Fruit fly (Drosophila melanogaster) whole organism, embryonic: ENCODE measurements around the gene Srp9.

Experiments used
- Ada2b ChIP-seq: fragments of 200-800 bp; sonication (Bioruptor generic); IDR thresholded peaks from 2 replicates; pipeline ENCODE4 v1.3.6; 2022; ENCODE audit warnings: missing biosample characterization, missing genetic modification characterization
- CG10147 ChIP-seq: fragments of 200-800 bp; sonication (Bioruptor generic); optimal IDR thresholded peaks from 2 replicates; lab custom pipeline; 2019; ENCODE audit warnings: missing biosample characterization, mild to moderate bottlenecking, missing genetic modification characterization, moderate library complexity
- CG10654 ChIP-seq: fragments of 200-800 bp; sonication (Bioruptor generic); optimal IDR thresholded peaks from 2 replicates; lab custom pipeline; 2016; ENCODE audit warnings: missing biosample characterization, missing genetic modification characterization
- CG11085 ChIP-seq: fragments of 200-800 bp; sonication (Bioruptor generic); IDR thresholded peaks from 2 replicates; pipeline ENCODE4 v1.3.6; 2022; ENCODE audit warnings: missing biosample characterization, missing genetic modification characterization
- CG11398 ChIP-seq: fragments of 200-800 bp; sonication (Bioruptor generic); optimal IDR thresholded peaks from 2 replicates; lab custom pipeline; 2016; ENCODE audit warnings: missing biosample characterization, missing genetic modification characterization
- CG12659 ChIP-seq: fragments of 200-800 bp; sonication (Bioruptor generic); optimal IDR thresholded peaks from 3 replicates; lab custom pipeline; 2017; ENCODE audit warnings: mild to moderate bottlenecking, missing biosample characterization, missing genetic modification reagents, missing genetic modification characterization
- CG13287 ChIP-seq: fragments of 200-800 bp; sonication (Bioruptor generic); IDR thresholded peaks from 2 replicates; pipeline ENCODE4 v1.3.6; 2022; ENCODE audit warnings: missing biosample characterization, missing genetic modification characterization; ENCODE audit not compliant: partially characterized antibody
- CG13424 ChIP-seq: fragments of 200-800 bp; sonication (Bioruptor generic); optimal IDR thresholded peaks from 2 replicates; lab custom pipeline; 2019; ENCODE audit warnings: missing biosample characterization, mild to moderate bottlenecking, missing genetic modification characterization, moderate library complexity
- CG13775 ChIP-seq: fragments of 200-800 bp; sonication (Bioruptor generic); optimal IDR thresholded peaks from 3 replicates; lab custom pipeline; 2017; ENCODE audit warnings: missing biosample characterization, mild to moderate bottlenecking, missing genetic modification characterization
- CG15269 ChIP-seq: fragments of 200-800 bp; sonication (Bioruptor generic); optimal IDR thresholded peaks from 2 replicates; lab custom pipeline; 2018; ENCODE audit warnings: missing biosample characterization, mild to moderate bottlenecking, missing genetic modification characterization, moderate library complexity
- CG15479 ChIP-seq: fragments of 200-800 bp; sonication (Bioruptor generic); optimal IDR thresholded peaks from 3 replicates; lab custom pipeline; 2019; ENCODE audit warnings: missing biosample characterization, mild to moderate bottlenecking, missing genetic modification characterization, moderate library complexity
- CG16815 ChIP-seq: fragments of 200-800 bp; sonication (Bioruptor generic); optimal IDR thresholded peaks from 3 replicates; lab custom pipeline; 2017; ENCODE audit warnings: missing biosample characterization, mild to moderate bottlenecking, missing genetic modification characterization
- CG17385 ChIP-seq: fragments of 200-800 bp; sonication (Bioruptor generic); optimal IDR thresholded peaks from 3 replicates; lab custom pipeline; 2018; ENCODE audit warnings: missing biosample characterization, mild to moderate bottlenecking, missing genetic modification characterization
- CG17568 ChIP-seq: fragments of 200-800 bp; sonication (Bioruptor generic); optimal IDR thresholded peaks from 2 replicates; lab custom pipeline; 2018; ENCODE audit warnings: missing biosample characterization, mild to moderate bottlenecking, missing genetic modification characterization, moderate library complexity
- CG2199 ChIP-seq: fragments of 200-800 bp; sonication (Bioruptor generic); IDR thresholded peaks from 3 replicates; pipeline ENCODE4 v1.3.6; 2022; ENCODE audit warnings: missing biosample characterization, missing genetic modification characterization
- CG2712 ChIP-seq: fragments of 200-800 bp; optimal IDR thresholded peaks from 3 replicates; lab custom pipeline; 2019; ENCODE audit warnings: missing biosample characterization, mild to moderate bottlenecking, missing genetic modification characterization, moderate library complexity
- CG3163 ChIP-seq: fragments of 200-800 bp; sonication (Bioruptor generic); optimal IDR thresholded peaks from 3 replicates; lab custom pipeline; 2016; ENCODE audit warnings: missing biosample characterization, missing genetic modification characterization
- CG32532 ChIP-seq: fragments of 200-800 bp; sonication (Bioruptor generic); IDR thresholded peaks from 2 replicates; pipeline ENCODE4 v1.3.6; 2022; ENCODE audit warnings: missing biosample characterization, missing genetic modification characterization
- CG33557 ChIP-seq: fragments of 200-800 bp; sonication (Bioruptor generic); optimal IDR thresholded peaks from 2 replicates; lab custom pipeline; 2019; ENCODE audit warnings: missing biosample characterization, mild to moderate bottlenecking, missing genetic modification characterization, moderate library complexity
- CG4820 ChIP-seq: fragments of 200-800 bp; sonication (Bioruptor generic); optimal IDR thresholded peaks from 3 replicates; lab custom pipeline; 2016; ENCODE audit warnings: missing biosample characterization, missing genetic modification characterization
- CG5180 ChIP-seq: fragments of 200-800 bp; sonication (Bioruptor generic); optimal IDR thresholded peaks from 3 replicates; lab custom pipeline; 2017; ENCODE audit warnings: missing biosample characterization, missing genetic modification characterization, mild to moderate bottlenecking, moderate library complexity, missing genetic modification reagents
- CG6683 ChIP-seq: fragments of 200-800 bp; sonication (Bioruptor generic); optimal IDR thresholded peaks from 2 replicates; lab custom pipeline; 2017; ENCODE audit warnings: missing biosample characterization, mild to moderate bottlenecking, missing genetic modification characterization, missing genetic modification reagents
- CG9797 ChIP-seq: fragments of 200-800 bp; sonication (Bioruptor generic); optimal IDR thresholded peaks from 3 replicates; lab custom pipeline; 2018; ENCODE audit warnings: missing biosample characterization, mild to moderate bottlenecking, missing genetic modification characterization
- CoRest ChIP-seq: fragments of 200-800 bp; sonication (Bioruptor generic); optimal IDR thresholded peaks from 3 replicates; lab custom pipeline; 2018; ENCODE audit warnings: missing biosample characterization, mild to moderate bottlenecking, missing genetic modification characterization, moderate library complexity
- Dip3 ChIP-seq: fragments of 200-800 bp; sonication (Bioruptor generic); optimal IDR thresholded peaks from 3 replicates; lab custom pipeline; 2016; ENCODE audit warnings: missing biosample characterization, missing genetic modification characterization
- Doc3 ChIP-seq: fragments of 200-800 bp; sonication (Bioruptor generic); IDR thresholded peaks from 3 replicates; pipeline ENCODE4 v1.3.6; 2022; ENCODE audit warnings: missing biosample characterization, missing genetic modification characterization; ENCODE audit not compliant: partially characterized antibody
- Fer3 ChIP-seq: fragments of 200-800 bp; sonication (Bioruptor generic); optimal IDR thresholded peaks from 2 replicates; lab custom pipeline; 2018; ENCODE audit warnings: missing biosample characterization, mild to moderate bottlenecking, missing genetic modification characterization, moderate library complexity
- HLHmδ ChIP-seq: fragments of 200-800 bp; sonication (Bioruptor generic); optimal IDR thresholded peaks from 2 replicates; lab custom pipeline; 2018; ENCODE audit warnings: missing biosample characterization, mild to moderate bottlenecking, missing genetic modification characterization, moderate library complexity
- MESR4 ChIP-seq: fragments of 200-800 bp; sonication (Bioruptor generic); optimal IDR thresholded peaks from 2 replicates; lab custom pipeline; 2018; ENCODE audit warnings: missing biosample characterization, mild to moderate bottlenecking, missing genetic modification characterization, moderate library complexity
- Mrtf ChIP-seq: fragments of 200-800 bp; sonication (Bioruptor generic); IDR thresholded peaks from 3 replicates; pipeline ENCODE4 v1.3.6; 2022; ENCODE audit warnings: missing biosample characterization, missing genetic modification characterization
- Nf-YB ChIP-seq: fragments of 200-800 bp; sonication (Bioruptor generic); optimal IDR thresholded peaks from 3 replicates; lab custom pipeline; 2019; ENCODE audit warnings: missing biosample characterization, mild to moderate bottlenecking, missing genetic modification characterization, moderate library complexity
- Ptx1 ChIP-seq: fragments of 200-800 bp; sonication (Bioruptor generic); IDR thresholded peaks from 2 replicates; pipeline ENCODE4 v1.3.6; 2022; ENCODE audit warnings: missing biosample characterization, missing genetic modification characterization
- Spps ChIP-seq: fragments of 200-800 bp; sonication (Bioruptor generic); optimal IDR thresholded peaks from 2 replicates; lab custom pipeline; 2018; ENCODE audit warnings: missing biosample characterization, mild to moderate bottlenecking, missing genetic modification characterization
- Sry-β ChIP-seq: fragments of 200-800 bp; sonication (Bioruptor generic); optimal IDR thresholded peaks from 2 replicates; lab custom pipeline; 2018; ENCODE audit warnings: missing biosample characterization, mild to moderate bottlenecking, missing genetic modification characterization, moderate library complexity
- Trl ChIP-seq, 3 experiments: fragments of >200 bp in 2 of 3; fragments of 200-800 bp in 1 of 3; sonication (Bioruptor generic) in 1 of 3; optimal IDR thresholded peaks; 2 replicates in 1 of 3; 3 replicates in 2 of 3; lab custom pipeline; 2016 to 2017; ENCODE audit warnings: missing biosample characterization in 1 of 3, missing genetic modification characterization in 1 of 3
- amos ChIP-seq: fragments of 200-800 bp; sonication (Bioruptor generic); IDR thresholded peaks from 2 replicates; pipeline ENCODE4 v1.3.6; 2022; ENCODE audit warnings: missing biosample characterization, missing genetic modification characterization; ENCODE audit not compliant: partially characterized antibody
- bowl ChIP-seq: fragments of 200-800 bp; sonication (Bioruptor generic); IDR thresholded peaks from 2 replicates; pipeline ENCODE4 v1.3.6; 2022; ENCODE audit warnings: missing biosample characterization, missing genetic modification characterization
- esg ChIP-seq: fragments of 200-800 bp; sonication (Bioruptor generic); conservative IDR thresholded peaks from 2 replicates; pipeline ENCODE4 v1.3.6; 2022; ENCODE audit warnings: missing biosample characterization, missing genetic modification characterization
- gce ChIP-seq: fragments of 200-800 bp; sonication (Bioruptor generic); IDR thresholded peaks from 3 replicates; pipeline ENCODE4 v1.3.6; 2022; ENCODE audit warnings: missing biosample characterization, missing genetic modification characterization
- insv ChIP-seq, 2 experiments: fragments of 200-800 bp; sonication (Bioruptor generic); optimal IDR thresholded peaks; 3 replicates each; lab custom pipeline; 2016 to 2018; ENCODE audit warnings: missing biosample characterization in 2 of 2, missing genetic modification characterization in 2 of 2
- kay ChIP-seq: fragments of 200-800 bp; sonication (Bioruptor generic); optimal IDR thresholded peaks from 2 replicates; lab custom pipeline; 2016; ENCODE audit warnings: missing biosample characterization, missing genetic modification characterization
- mirr ChIP-seq: fragments of 200-800 bp; sonication (Bioruptor generic); optimal IDR thresholded peaks from 3 replicates; lab custom pipeline; 2018; ENCODE audit warnings: missing biosample characterization, mild to moderate bottlenecking, missing genetic modification characterization
- nau ChIP-seq: fragments of 200-800 bp; sonication (Bioruptor generic); optimal IDR thresholded peaks from 3 replicates; lab custom pipeline; 2017; ENCODE audit warnings: missing biosample characterization, mild to moderate bottlenecking, missing genetic modification characterization, missing genetic modification reagents
- nom ChIP-seq: fragments of 200-800 bp; sonication (Bioruptor generic); optimal IDR thresholded peaks from 2 replicates; lab custom pipeline; 2017; ENCODE audit warnings: missing biosample characterization, missing genetic modification characterization, mild to moderate bottlenecking, moderate library complexity, missing genetic modification reagents
- pfk ChIP-seq: fragments of 200-800 bp; sonication (Bioruptor generic); optimal IDR thresholded peaks from 2 replicates; lab custom pipeline; 2018; ENCODE audit warnings: missing biosample characterization, mild to moderate bottlenecking, missing genetic modification characterization, moderate library complexity
- slou ChIP-seq: fragments of 200-800 bp; sonication (Bioruptor generic); optimal IDR thresholded peaks from 3 replicates; lab custom pipeline; 2016; ENCODE audit warnings: missing biosample characterization, missing genetic modification characterization
- sqz ChIP-seq: fragments of 200-800 bp; sonication (Bioruptor generic); optimal IDR thresholded peaks from 3 replicates; lab custom pipeline; 2018; ENCODE audit warnings: missing biosample characterization, mild to moderate bottlenecking, missing genetic modification characterization
- stwl ChIP-seq: fragments of 200-800 bp; sonication (Bioruptor generic); optimal IDR thresholded peaks from 3 replicates; lab custom pipeline; 2018; ENCODE audit warnings: missing biosample characterization, mild to moderate bottlenecking, missing genetic modification characterization, moderate library complexity
- tx ChIP-seq: fragments of 200-800 bp; sonication (Bioruptor generic); optimal IDR thresholded peaks from 2 replicates; lab custom pipeline; 2016; ENCODE audit warnings: missing biosample characterization, missing genetic modification characterization
- zen ChIP-seq: fragments of 200-800 bp; sonication (Bioruptor generic); optimal IDR thresholded peaks from 3 replicates; lab custom pipeline; 2018; ENCODE audit warnings: missing biosample characterization, mild to moderate bottlenecking, missing genetic modification characterization, moderate library complexity

Srp9 gene

dm6 chr3L:7952978-7953377 lies 16.8 kb downstream of the Srp9 start (continued):
- TF ChIP-seq nau (GFP tag; lab: Kevin White, UChicago) (no peak), Nf-YB (GFP tag; lab: Kevin White, UChicago) (no peak), CG9797 (GFP tag; lab: Kevin White, UChicago) (no peak), CG10654 (GFP tag; lab: Kevin White, UChicago) (no peak), zen (tag; lab: Kevin White, UChicago) (no peak), slou (GFP tag; lab: Kevin White, UChicago) (no peak), Doc3 (GFP tag; lab: Robert Waterston, UW) (no peak), CG11398 (GFP tag; lab: Kevin White, UChicago) (no peak), CG15269 (tag; lab: Kevin White, UChicago) (no peak), sqz (GFP tag; lab: Kevin White, UChicago) (no peak), CG13287 (GFP tag; lab: Robert Waterston, UW) (no peak), CG16815 (peak; percentile 73), gce (GFP tag; lab: Robert Waterston, UW) (no peak), Ada2b (GFP tag; lab: Robert Waterston, UW) (no peak), Fer3 (tag; lab: Kevin White, UChicago) (no peak), CG4820 (GFP tag; lab: Kevin White, UChicago) (peak; percentile 29), CG3163 (no peak), Mrtf (no peak), CoRest (tag; lab: Kevin White, UChicago) (no peak), esg (GFP tag; lab: Robert Waterston, UW) (no peak), CG13424 (tag; lab: Kevin White, UChicago) (no peak), bowl (no peak), HLHmδ (no peak), tx (GFP tag; lab: Kevin White, UChicago) (no peak), MESR4 (GFP tag; lab: Kevin White, UChicago) (no peak), CG17385 (GFP tag; lab: Kevin White, UChicago) (peak; percentile 11), Spps (tag; lab: Kevin White, UChicago) (no peak), mirr (GFP tag; lab: Kevin White, UChicago) (no peak), CG33557 (GFP tag; lab: Kevin White, UChicago) (peak; percentile 9), CG2199 (GFP tag; lab: Robert Waterston, UW) (no peak), CG32532 (GFP tag; lab: Robert Waterston, UW) (no peak), Trl (optimal IDR thresholded peaks at IDR 0.05; lab: Kevin White, UChicago) (no peak), Trl (GFP tag; optimal IDR thresholded peaks at IDR 0.05; lab: Kevin White, UChicago) (no peak), Ptx1 (GFP tag; lab: Robert Waterston, UW) (no peak), CG6683 (no peak), nom (GFP tag; lab: Kevin White, UChicago) (no peak), Dip3 (no peak), CG15479 (GFP tag; lab: Kevin White, UChicago) (no peak), CG10147 (no peak), CG5180 (GFP tag; lab: Kevin White, UChicago) (no peak), stwl (tag; lab: Kevin White, UChicago) (no peak), amos (GFP tag; lab: Robert Waterston, UW) (no peak), pfk (GFP tag; lab: Kevin White, UChicago) (no peak), CG13775 (GFP tag; lab: Kevin White, UChicago) (peak; percentile 25), kay (GFP tag; lab: Kevin White, UChicago) (no peak), insv (GFP tag; optimal IDR thresholded peaks at IDR 0.05; lab: Kevin White, UChicago) (no peak), CG2712 (tag; lab: Kevin White, UChicago) (peak; percentile 61), CG11085 (no peak), CG17568 (GFP tag; lab: Kevin White, UChicago) (no peak), CG12659 (GFP tag; lab: Kevin White, UChicago) (no peak), Sry-β (GFP tag; lab: Kevin White, UChicago) (no peak)
